Fruit fly (Drosophila melanogaster) whole organism, adult: ENCODE measurements around the gene CG32706.
A peak's percentile ranks its signal among the peaks of the same experiment; 100 is the strongest.

Source experiments
- CG12768 ChIP-seq: fragments of 200-800 bp; sonication (Bioruptor generic); optimal IDR thresholded peaks from 2 replicates; lab custom pipeline; 2017; ENCODE audit warnings: missing biosample characterization, missing genetic modification characterization, mild to moderate bottlenecking, moderate library complexity, missing genetic modification reagents
- CG1620 ChIP-seq: fragments of 200-800 bp; sonication (Bioruptor generic); optimal IDR thresholded peaks from 2 replicates; lab custom pipeline; 2016; ENCODE audit warnings: missing biosample characterization, missing genetic modification characterization
- CG33017 ChIP-seq: fragments of 200-800 bp; sonication (Bioruptor generic); optimal IDR thresholded peaks from 2 replicates; lab custom pipeline; 2018; ENCODE audit warnings: missing biosample characterization, mild to moderate bottlenecking, missing genetic modification characterization, moderate library complexity
- Hr96 ChIP-seq: fragments of 200-800 bp; sonication (Bioruptor generic); optimal IDR thresholded peaks from 2 replicates; lab custom pipeline; 2016; ENCODE audit warnings: missing biosample characterization, missing genetic modification characterization
- cic ChIP-seq: fragments of 200-800 bp; sonication (Bioruptor generic); optimal IDR thresholded peaks from 2 replicates; lab custom pipeline; 2017; ENCODE audit warnings: missing biosample characterization, mild to moderate bottlenecking, missing genetic modification characterization, moderate library complexity
- tj ChIP-seq: fragments of 200-800 bp; sonication (Bioruptor generic); optimal IDR thresholded peaks from 3 replicates; lab custom pipeline; 2017; ENCODE audit warnings: missing biosample characterization, mild to moderate bottlenecking, missing genetic modification characterization, moderate library complexity
- toe ChIP-seq: fragments of 200-800 bp; sonication (Bioruptor generic); optimal IDR thresholded peaks from 2 replicates; lab custom pipeline; 2016; ENCODE audit warnings: missing biosample characterization, missing genetic modification characterization

DNA sequence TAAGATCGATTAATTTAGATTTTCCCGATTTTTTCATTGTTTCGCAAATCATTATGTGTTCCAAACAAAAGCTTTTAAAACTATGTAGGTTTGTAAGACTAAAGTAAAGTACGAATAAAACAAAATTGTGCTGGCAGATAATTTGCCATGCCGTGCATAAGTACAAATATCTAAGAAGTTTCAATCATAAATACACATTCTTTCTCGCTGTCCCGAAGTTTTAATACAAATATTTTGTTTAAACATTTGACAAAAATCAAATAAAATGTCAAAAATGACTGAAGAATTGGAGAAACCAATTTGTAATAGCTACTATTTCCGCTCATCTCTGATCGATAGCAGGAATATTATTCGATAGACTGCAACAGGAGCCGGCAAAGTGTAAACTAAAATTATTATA lies 4.3 kb upstream of the CG32706 start, which contains the start of gene APC4:
- TF ChIP-seq cic (GFP tag; lab: Kevin White, UChicago) (no peak), CG33017 (tag; lab: Kevin White, UChicago) (no peak), Hr96 (no peak), CG12768 (GFP tag; lab: Kevin White, UChicago) (no peak), tj (GFP tag; lab: Kevin White, UChicago) (peak; percentile 20), CG1620 (GFP tag; lab: Kevin White, UChicago) (peak; percentile 9), toe (peak; percentile 65)
